Fruit fly (Drosophila melanogaster): Measurements from ENCODE around the gene CG42752.

Gene CG42752

DNA sequence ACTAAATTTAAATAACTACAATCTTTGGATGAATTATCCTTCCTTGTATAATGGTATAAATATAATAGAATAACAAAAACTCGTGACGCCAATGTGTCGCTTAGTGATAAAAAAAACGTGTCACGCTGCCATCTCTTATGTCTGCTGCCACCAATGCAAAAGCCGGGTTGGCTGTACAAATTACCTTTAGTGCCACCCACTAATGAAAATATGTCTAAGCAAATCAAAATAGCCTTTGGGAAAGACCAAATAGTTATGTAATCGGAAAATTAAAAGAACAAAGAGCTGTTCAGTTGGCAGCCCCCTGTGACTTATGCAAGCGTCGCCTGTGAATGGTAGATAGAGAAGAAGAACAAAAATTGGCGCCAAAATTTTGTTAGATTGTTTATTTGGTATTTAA lies 50.5 kb downstream of the CG42752 start, which contains the start of gene CG10336:
CG10336 (plus strand) TSS at position 153 of the 400 bp plus-strand sequence.
- TF ChIP-seq pan (optimal IDR thresholded peaks at IDR 0.05), result no peak
- TF ChIP-seq Rel (GFP tag; optimal IDR thresholded peaks at IDR 0.05), result no peak
- peak; percentile 19 for TF ChIP-seq Rel (tag; optimal IDR thresholded peaks at IDR 0.05)

Data from whole organism, wandering third instar larva.